Worm (Caenorhabditis elegans): ENCODE data around the gene fbxb-14.

ce11 chrII:581983-582382, 566 bp downstream of the fbxb-14 start:
- no peak for TF ChIP-seq lin-35 (GFP tag; optimal IDR thresholded peaks at IDR 0.05)
- no peak for TF ChIP-seq nhr-11 (tag; optimal IDR thresholded peaks at IDR 0.05)
- TF ChIP-seq sox-4 (tag; optimal IDR thresholded peaks at IDR 0.05) = no peak
- no peak for TF ChIP-seq rnt-1 (tag; optimal IDR thresholded peaks at IDR 0.05)
- TF ChIP-seq mdl-1 (tag; optimal IDR thresholded peaks at IDR 0.05) = no peak
- TF ChIP-seq ama-1 (optimal IDR thresholded peaks at IDR 0.05) = no peak
- no peak for TF ChIP-seq nhr-237 (tag; optimal IDR thresholded peaks at IDR 0.05)
- TF ChIP-seq skn-1 (tag; optimal IDR thresholded peaks at IDR 0.05) = no peak
- no peak for TF ChIP-seq ceh-88 (GFP tag; IDR thresholded peaks at IDR 0.05)
- no peak for TF ChIP-seq mep-1 (tag; optimal IDR thresholded peaks at IDR 0.05)
- TF ChIP-seq unc-130 (tag; optimal IDR thresholded peaks at IDR 0.05) = no peak
- TF ChIP-seq lin-39 (tag; optimal IDR thresholded peaks at IDR 0.05) = no peak
